Fruit fly (Drosophila melanogaster) whole organism, pupa: ENCODE measurements around the gene CG32544.

ENCODE experiments used
- CG10348 ChIP-seq: fragments of 200-800 bp; sonication (Bioruptor generic); IDR thresholded peaks from 2 replicates; pipeline ENCODE4 v1.3.6; 2022; ENCODE audit warnings: missing biosample characterization, missing genetic modification characterization
- CG12605 ChIP-seq: fragments of 200-800 bp; sonication (Bioruptor generic); IDR thresholded peaks from 2 replicates; pipeline ENCODE4 v1.3.6; 2022; ENCODE audit warnings: missing biosample characterization, missing genetic modification characterization
- CG13204 ChIP-seq: fragments of 200-800 bp; sonication (Bioruptor generic); optimal IDR thresholded peaks from 2 replicates; lab custom pipeline; 2018; ENCODE audit warnings: missing biosample characterization, mild to moderate bottlenecking, missing genetic modification characterization, moderate library complexity
- CG14655 ChIP-seq: fragments of 200-800 bp; sonication (Bioruptor generic); optimal IDR thresholded peaks from 3 replicates; lab custom pipeline; 2017; ENCODE audit warnings: mild to moderate bottlenecking, missing biosample characterization, missing genetic modification reagents, missing genetic modification characterization
- CG15710 ChIP-seq: fragments of 200-800 bp; sonication (Bioruptor generic); optimal IDR thresholded peaks from 2 replicates; lab custom pipeline; 2018; ENCODE audit warnings: missing biosample characterization, mild to moderate bottlenecking, missing genetic modification characterization, moderate library complexity
- CG17806 ChIP-seq: fragments of 200-800 bp; sonication (Bioruptor generic); optimal IDR thresholded peaks from 2 replicates; lab custom pipeline; 2018; ENCODE audit warnings: missing biosample characterization, mild to moderate bottlenecking, missing genetic modification characterization, moderate library complexity
- CG32121 ChIP-seq: fragments of 200-800 bp; sonication (Bioruptor generic); IDR thresholded peaks from 2 replicates; pipeline ENCODE4 v1.3.6; 2022; ENCODE audit warnings: missing biosample characterization, missing genetic modification characterization
- CG34367 ChIP-seq: fragments of 200-800 bp; sonication (Bioruptor generic); optimal IDR thresholded peaks from 2 replicates; lab custom pipeline; 2018; ENCODE audit warnings: missing biosample characterization, mild to moderate bottlenecking, missing genetic modification characterization
- CG4496 ChIP-seq: fragments of 200-800 bp; sonication (Bioruptor generic); IDR thresholded peaks from 3 replicates; pipeline ENCODE4 v1.3.6; 2022; ENCODE audit warnings: missing biosample characterization, missing genetic modification characterization
- CG8159 ChIP-seq: fragments of 200-800 bp; sonication (Bioruptor generic); optimal IDR thresholded peaks from 3 replicates; lab custom pipeline; 2018; ENCODE audit warnings: missing biosample characterization, mild to moderate bottlenecking, missing genetic modification characterization, moderate library complexity
- CG8301 ChIP-seq: fragments of 200-800 bp; sonication (Bioruptor generic); optimal IDR thresholded peaks from 2 replicates; lab custom pipeline; 2018; ENCODE audit warnings: missing biosample characterization, mild to moderate bottlenecking, missing genetic modification characterization
- CG9948 ChIP-seq: fragments of 200-800 bp; sonication (Bioruptor generic); optimal IDR thresholded peaks from 2 replicates; lab custom pipeline; 2018; ENCODE audit warnings: missing biosample characterization, mild to moderate bottlenecking, missing genetic modification characterization, moderate library complexity
- D1 ChIP-seq: fragments of 200-800 bp; sonication (Bioruptor generic); optimal IDR thresholded peaks from 2 replicates; lab custom pipeline; 2018; ENCODE audit warnings: missing biosample characterization, mild to moderate bottlenecking, missing genetic modification characterization, moderate library complexity
- EcR ChIP-seq: fragments of 200-800 bp; sonication (Bioruptor generic); optimal IDR thresholded peaks from 3 replicates; lab custom pipeline; 2019; ENCODE audit warnings: missing biosample characterization, missing genetic modification characterization, mild to moderate bottlenecking, moderate library complexity, missing genetic modification reagents
- Ets98B ChIP-seq: fragments of 200-800 bp; sonication (Bioruptor generic); IDR thresholded peaks from 2 replicates; pipeline ENCODE4 v1.3.6; 2022; ENCODE audit warnings: missing biosample characterization, missing genetic modification characterization
- Pif1A ChIP-seq: fragments of 200-800 bp; sonication (Bioruptor generic); optimal IDR thresholded peaks from 3 replicates; lab custom pipeline; 2016; ENCODE audit warnings: missing biosample characterization, missing genetic modification characterization
- Pif1B ChIP-seq: fragments of 200-800 bp; sonication (Bioruptor generic); optimal IDR thresholded peaks from 3 replicates; lab custom pipeline; 2016; ENCODE audit warnings: missing biosample characterization, missing genetic modification characterization
- Snoo ChIP-seq: fragments of 200-800 bp; sonication (Bioruptor generic); optimal IDR thresholded peaks from 3 replicates; lab custom pipeline; 2017; ENCODE audit warnings: missing biosample characterization, mild to moderate bottlenecking, missing genetic modification characterization, inconsistent platforms
- fd96Ca ChIP-seq: fragments of 200-800 bp; sonication (Bioruptor generic); IDR thresholded peaks from 3 replicates; pipeline ENCODE4 v1.3.6; 2022; ENCODE audit warnings: missing biosample characterization, missing genetic modification characterization
- gl ChIP-seq: fragments of 200-800 bp; sonication (Bioruptor generic); optimal IDR thresholded peaks from 2 replicates; lab custom pipeline; 2018; ENCODE audit warnings: missing biosample characterization, mild to moderate bottlenecking, missing genetic modification characterization
- rn ChIP-seq: fragments of 200-800 bp; sonication (Bioruptor generic); IDR thresholded peaks from 2 replicates; pipeline ENCODE4 v1.3.6; 2022; ENCODE audit warnings: missing biosample characterization, missing genetic modification characterization

The CG32544 gene

DNA sequence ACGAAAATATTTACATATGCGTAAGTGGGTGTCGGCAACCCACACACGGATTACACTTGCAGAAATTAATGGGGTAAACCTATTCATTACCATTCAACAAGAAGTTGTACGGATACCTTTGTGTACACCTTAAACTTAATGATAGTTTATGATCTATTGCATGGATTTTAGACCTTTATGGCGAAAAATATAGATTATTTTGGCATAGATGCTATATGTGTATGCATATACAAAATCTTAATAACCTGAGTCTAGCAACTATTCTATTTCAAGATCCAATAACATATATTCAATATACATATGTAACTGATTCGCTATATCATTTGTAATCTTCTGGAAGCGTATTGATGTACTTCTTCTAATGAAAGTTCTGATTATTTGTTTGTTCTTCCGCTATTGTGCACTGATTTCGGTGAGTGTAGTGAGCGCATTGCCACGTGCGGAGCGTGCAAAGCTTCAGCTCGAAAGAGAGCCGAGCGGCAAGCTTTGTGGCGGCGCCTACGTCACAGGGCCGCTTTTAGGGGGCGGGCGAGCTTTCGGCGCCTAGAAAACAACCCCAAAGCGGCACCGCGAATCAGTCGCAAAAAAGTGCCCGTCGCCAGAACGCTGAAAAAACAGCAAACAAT, 39.9 kb downstream of the CG32544 start, which contains the start of gene CG7378:
CG7378 (plus strand) TSS at position 576 of the 626 bp plus-strand sequence.
- TF ChIP-seq CG34367 (tag; lab: Kevin White, UChicago), result no peak
- TF ChIP-seq CG12605 (GFP tag; lab: Robert Waterston, UW), result no peak
- TF ChIP-seq CG10348, result no peak
- no peak for TF ChIP-seq CG8159 (tag; lab: Kevin White, UChicago)
- TF ChIP-seq, all 21 proteins: peak for 0

DNA sequence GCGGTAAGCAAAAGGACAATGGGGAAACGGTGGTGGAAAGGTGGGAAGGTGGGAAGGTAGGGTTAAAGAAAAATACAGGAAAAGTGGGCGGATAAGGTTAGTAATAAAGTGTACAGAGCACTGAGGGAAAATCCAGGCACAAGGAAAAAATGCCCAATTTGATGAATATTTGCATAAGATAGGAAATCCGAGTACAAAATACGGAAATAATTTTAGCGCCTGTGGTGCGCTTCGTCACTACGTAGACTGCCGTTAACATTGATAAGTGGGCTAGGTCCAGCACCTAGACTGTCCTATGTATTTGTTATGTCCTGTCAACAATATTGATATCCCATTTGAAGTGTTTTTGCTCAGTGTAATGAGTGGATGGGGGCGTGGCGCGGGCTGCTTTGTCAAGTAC, 40.9 kb downstream of the CG32544 start:
- TF ChIP-seq CG14655 (GFP tag; lab: Kevin White, UChicago) (no peak), CG17806 (tag; lab: Kevin White, UChicago) (no peak), CG32121 (GFP tag; lab: Robert Waterston, UW) (no peak), CG10348 (no peak), Snoo (tag; lab: Kevin White, UChicago) (no peak), CG9948 (tag; lab: Kevin White, UChicago) (no peak), rn (GFP tag; lab: Robert Waterston, UW) (no peak), gl (tag; lab: Kevin White, UChicago) (no peak), CG8301 (tag; lab: Kevin White, UChicago) (no peak), CG4496 (no peak)

DNA sequence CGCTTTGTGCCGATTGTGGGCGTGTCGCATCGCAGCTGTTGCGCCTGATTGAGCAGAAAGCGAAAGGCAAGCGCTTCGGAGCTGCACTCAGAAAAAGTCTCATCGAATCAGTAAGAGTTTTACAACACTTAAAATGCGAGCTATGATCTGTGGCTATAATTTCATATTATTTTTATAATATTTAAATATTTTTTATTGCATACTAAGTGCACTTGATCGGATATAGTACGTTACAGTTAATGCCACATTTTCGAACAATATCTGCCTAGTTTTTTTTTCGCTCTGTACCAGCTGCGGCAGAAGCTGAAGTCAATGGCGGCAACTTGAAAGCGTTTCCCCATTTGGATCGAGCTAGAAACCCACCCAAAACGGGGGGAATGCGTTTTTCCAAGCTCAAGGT, 42.7 kb downstream of the CG32544 start:
- TF ChIP-seq CG17806 (tag; lab: Kevin White, UChicago) (no peak), fd96Ca (GFP tag; lab: Robert Waterston, UW) (peak; percentile 11; the same call in 1 of the 3 replicates), CG4496 (no peak), CG8301 (tag; lab: Kevin White, UChicago) (no peak), Snoo (tag; lab: Kevin White, UChicago) (no peak), CG14655 (GFP tag; lab: Kevin White, UChicago) (no peak), CG34367 (tag; lab: Kevin White, UChicago) (no peak), Pif1B (GFP tag; lab: Kevin White, UChicago) (no peak)

DNA sequence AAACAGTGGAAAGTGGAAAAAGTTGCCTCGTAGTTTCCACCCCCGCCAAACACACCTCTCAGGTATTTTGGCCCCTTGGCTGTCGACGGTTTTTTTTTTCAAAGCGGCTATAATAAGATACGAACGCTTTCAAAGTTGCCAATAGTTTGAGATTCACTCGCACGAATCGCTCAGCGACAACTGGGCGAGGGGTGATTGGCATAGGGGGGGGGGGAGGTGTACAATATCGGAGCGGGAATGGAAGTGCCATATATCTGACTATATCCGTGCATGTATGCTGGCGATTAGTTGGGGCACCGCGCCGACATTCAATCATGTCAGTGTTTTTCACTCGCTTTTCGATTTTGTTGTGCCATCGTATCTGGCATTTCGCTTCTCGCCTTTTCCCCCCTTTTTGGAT, 45.1 kb downstream of the CG32544 start:
- TF ChIP-seq EcR (GFP tag; lab: Kevin White, UChicago) (no peak), CG34367 (tag; lab: Kevin White, UChicago) (no peak), CG12605 (GFP tag; lab: Robert Waterston, UW) (no peak), D1 (no peak), Ets98B (no peak), CG15710 (tag; lab: Kevin White, UChicago) (no peak), CG17806 (tag; lab: Kevin White, UChicago) (no peak), CG32121 (GFP tag; lab: Robert Waterston, UW) (no peak), CG9948 (tag; lab: Kevin White, UChicago) (no peak), CG13204 (GFP tag; lab: Kevin White, UChicago) (no peak), CG14655 (GFP tag; lab: Kevin White, UChicago) (no peak), rn (GFP tag; lab: Robert Waterston, UW) (no peak)

DNA sequence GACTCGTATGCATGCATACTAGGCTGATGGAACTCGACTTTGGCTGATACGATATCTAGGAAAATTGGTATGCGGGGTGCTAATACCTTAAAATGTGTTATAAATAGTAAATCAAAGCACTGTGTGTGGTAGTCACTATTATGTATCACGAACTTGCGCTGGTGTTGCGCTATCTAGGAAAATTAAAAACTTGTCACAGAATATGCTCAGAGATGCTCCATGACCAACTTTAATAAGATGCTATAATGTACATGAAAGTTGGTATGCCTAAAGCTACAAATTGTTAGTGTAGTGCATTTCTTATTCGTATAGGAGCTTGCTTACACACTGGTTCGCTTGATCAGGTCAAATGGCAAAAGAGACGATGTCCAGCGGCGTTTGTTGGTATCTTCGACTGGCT, 50.7 kb downstream of the CG32544 start:
- TF ChIP-seq Snoo (tag; lab: Kevin White, UChicago) (no peak), rn (GFP tag; lab: Robert Waterston, UW) (no peak), CG17806 (tag; lab: Kevin White, UChicago) (no peak), EcR (GFP tag; lab: Kevin White, UChicago) (no peak), CG12605 (GFP tag; lab: Robert Waterston, UW) (no peak), Pif1A (GFP tag; lab: Kevin White, UChicago) (no peak), D1 (no peak), gl (tag; lab: Kevin White, UChicago) (no peak), Pif1B (GFP tag; lab: Kevin White, UChicago) (no peak), Ets98B (no peak), CG15710 (tag; lab: Kevin White, UChicago) (no peak), CG8159 (tag; lab: Kevin White, UChicago) (no peak), CG34367 (tag; lab: Kevin White, UChicago) (no peak), CG4496 (no peak), CG14655 (GFP tag; lab: Kevin White, UChicago) (no peak), CG9948 (tag; lab: Kevin White, UChicago) (no peak), CG8301 (tag; lab: Kevin White, UChicago) (no peak), CG32121 (GFP tag; lab: Robert Waterston, UW) (no peak)
